Worm (Caenorhabditis elegans): Measurements from ENCODE around the gene plr-1.

DNA sequence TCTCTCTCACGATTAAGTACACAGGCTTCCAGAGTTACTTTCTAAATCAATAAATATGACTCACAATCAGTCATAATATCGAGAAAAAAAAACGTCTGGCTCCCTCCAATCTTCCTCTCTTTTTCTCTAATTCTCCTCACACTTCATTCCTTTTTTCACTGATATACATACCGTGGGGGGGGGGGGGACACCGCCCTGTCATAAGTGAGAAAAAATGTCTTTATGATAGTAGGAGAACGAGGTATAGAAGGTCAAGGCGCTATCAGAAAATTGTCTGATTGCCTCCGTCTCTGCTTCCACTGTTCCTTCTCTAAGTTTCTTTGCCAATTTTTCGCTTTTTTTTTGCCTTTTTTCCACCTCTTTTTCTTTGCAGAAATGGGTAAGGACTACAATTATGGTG lies 39.8 kb downstream of the plr-1 start, which contains the start of gene Y66D12A.24:
- TF ChIP-seq sox-4 (tag; optimal IDR thresholded peaks at IDR 0.05) (no peak), ceh-31 (tag; optimal IDR thresholded peaks at IDR 0.05) (no peak), hlh-15 (tag; optimal IDR thresholded peaks at IDR 0.05) (no peak), hlh-13 (GFP tag; optimal IDR thresholded peaks at IDR 0.05) (no peak), F13H6.1 (tag; optimal IDR thresholded peaks at IDR 0.05) (no peak), syd-9 (tag; optimal IDR thresholded peaks at IDR 0.05) (no peak), unc-42 (tag; optimal IDR thresholded peaks at IDR 0.05) (no peak), pros-1 (tag; optimal IDR thresholded peaks at IDR 0.05) (no peak), nfya-1 (tag; optimal IDR thresholded peaks at IDR 0.05) (no peak), unc-3 (GFP tag; conservative IDR thresholded peaks at IDR 0.05) (no peak), unc-3 (tag; optimal IDR thresholded peaks at IDR 0.05) (no peak), ceh-19 (GFP tag; optimal IDR thresholded peaks at IDR 0.05) (no peak)

Data from whole organism, late embryonic.